Fruit fly (Drosophila melanogaster) whole organism: ENCODE results near the gene CG5805.

Experiments
- CG8478 ChIP-seq: fragments of >200 bp; optimal IDR thresholded peaks from 2 replicates; lab custom pipeline; 2018; ENCODE audit warnings: inconsistent platforms
- Dll ChIP-seq: fragments of >200 bp; optimal IDR thresholded peaks from 2 replicates; lab custom pipeline; 2017

DNA sequence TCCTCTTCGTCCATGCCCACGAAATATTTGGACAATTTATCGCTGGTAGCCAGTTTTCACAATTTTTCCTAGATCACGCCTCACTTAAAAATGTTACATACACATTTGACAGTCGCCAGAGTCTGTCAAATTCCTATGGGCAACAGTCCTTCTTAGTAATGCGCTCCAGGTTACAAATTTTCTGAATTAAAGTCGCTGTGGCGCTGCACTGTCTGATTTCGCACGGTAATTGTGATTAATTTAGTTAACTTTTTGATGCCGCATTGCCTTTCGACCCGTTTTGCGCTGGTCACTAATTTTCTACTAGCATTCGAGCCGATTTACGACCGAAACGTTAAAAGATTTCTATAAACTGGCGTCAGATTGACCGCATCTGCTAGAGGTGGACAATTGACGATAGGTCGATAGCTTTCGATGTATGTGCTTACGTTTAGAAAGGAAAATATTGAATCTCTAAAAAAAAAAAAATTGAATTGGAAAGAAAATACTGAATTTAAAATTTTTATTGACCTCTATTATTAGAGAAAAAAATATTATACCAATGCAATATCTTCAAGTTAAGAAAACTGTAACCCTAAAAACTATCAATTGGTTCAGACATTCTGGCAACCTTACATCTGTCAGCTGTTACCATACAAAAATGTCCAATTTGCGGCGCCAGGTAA is 26.5 kb upstream of the CG5805 start, which contains the start of the genes lili and CG34150:
- TF ChIP-seq CG8478 (lab: Kevin White, UChicago) (no peak), Dll (lab: Kevin White, UChicago) (no peak)
